Worm (Caenorhabditis elegans) whole organism, early embryonic: ENCODE measurements around the gene famh-161.

Experiments used
- B0310.2 ChIP-seq: sonication (generic microtip); optimal IDR thresholded peaks from 2 replicates; lab custom pipeline; 2016; ENCODE audit warnings: mild to moderate bottlenecking, missing genetic modification characterization, missing compliant biosample characterization
- F13C5.2 ChIP-seq: sonication (generic microtip); optimal IDR thresholded peaks from 2 replicates; lab custom pipeline; 2017; ENCODE audit warnings: mild to moderate bottlenecking, missing genetic modification characterization, inconsistent platforms, missing compliant biosample characterization
- aly-1 ChIP-seq: sonication (generic microtip); optimal IDR thresholded peaks from 2 replicates; lab custom pipeline; 2016; ENCODE audit warnings: missing genetic modification characterization, missing compliant biosample characterization
- ama-1 ChIP-seq: fragments of 150-350 bp; optimal IDR thresholded peaks from 2 replicates; lab custom pipeline; 2014
- ceh-13 ChIP-seq: fragments of 200-800 bp; sonication (Bioruptor generic); optimal IDR thresholded peaks from 2 replicates; lab custom pipeline; 2018; ENCODE audit warnings: mild to moderate bottlenecking, missing genetic modification characterization, missing compliant biosample characterization
- ceh-36 ChIP-seq: sonication (generic microtip); optimal IDR thresholded peaks from 2 replicates; lab custom pipeline; 2016; ENCODE audit warnings: missing genetic modification characterization, inconsistent platforms, missing compliant biosample characterization
- ets-7 ChIP-seq: sonication (generic microtip); optimal IDR thresholded peaks from 2 replicates; lab custom pipeline; 2016; ENCODE audit warnings: missing genotype, missing genetic modification characterization, missing compliant biosample characterization
- flt-1 ChIP-seq: fragments of 200-800 bp; sonication (Bioruptor generic); IDR thresholded peaks from 2 replicates; pipeline ENCODE4 v1.3.6; 2022; ENCODE audit warnings: missing genetic modification characterization, missing compliant biosample characterization
- hmbx-1 ChIP-seq: sonication (generic microtip); optimal IDR thresholded peaks from 2 replicates; lab custom pipeline; 2016; ENCODE audit warnings: mild to moderate bottlenecking, missing genetic modification characterization, missing compliant biosample characterization
- hmg-4 ChIP-seq: fragments of 200-800 bp; sonication (Bioruptor generic); optimal IDR thresholded peaks from 2 replicates; lab custom pipeline; 2018; ENCODE audit warnings: mild to moderate bottlenecking, missing genetic modification characterization, missing compliant biosample characterization
- hnd-1 ChIP-seq: sonication (generic microtip); optimal IDR thresholded peaks from 2 replicates; lab custom pipeline; 2016; ENCODE audit warnings: missing genetic modification characterization, missing compliant biosample characterization
- pes-1 ChIP-seq: fragments of 200-800 bp; sonication (Bioruptor generic); IDR thresholded peaks from 2 replicates; pipeline ENCODE4 v1.3.6; 2022; ENCODE audit warnings: missing genetic modification reagents, missing genetic modification characterization, missing compliant biosample characterization
- scrt-1 ChIP-seq: fragments of 200-800 bp; sonication (Bioruptor generic); IDR thresholded peaks from 2 replicates; pipeline ENCODE4 v1.3.6; 2022; ENCODE audit warnings: missing genetic modification characterization, missing compliant biosample characterization
- sea-1 ChIP-seq: fragments of 200-800 bp; sonication (Bioruptor generic); conservative IDR thresholded peaks from 2 replicates; pipeline ENCODE4 v1.3.6; 2022; ENCODE audit warnings: missing genetic modification characterization, missing compliant biosample characterization
- tbx-11 ChIP-seq: fragments of 200-800 bp; sonication (Bioruptor generic); IDR thresholded peaks from 2 replicates; pipeline ENCODE4 v1.3.6; 2022; ENCODE audit warnings: missing genetic modification characterization, missing compliant biosample characterization
- tbx-37 ChIP-seq: fragments of 200-800 bp; sonication (Bioruptor generic); conservative IDR thresholded peaks from 2 replicates; pipeline ENCODE4 v1.3.6; 2022; ENCODE audit warnings: missing genetic modification reagents, missing genetic modification characterization, missing compliant biosample characterization
- tra-4 ChIP-seq: sonication (generic microtip); optimal IDR thresholded peaks from 2 replicates; lab custom pipeline; 2017; ENCODE audit warnings: missing genetic modification characterization, missing compliant biosample characterization

famh-161 gene

DNA sequence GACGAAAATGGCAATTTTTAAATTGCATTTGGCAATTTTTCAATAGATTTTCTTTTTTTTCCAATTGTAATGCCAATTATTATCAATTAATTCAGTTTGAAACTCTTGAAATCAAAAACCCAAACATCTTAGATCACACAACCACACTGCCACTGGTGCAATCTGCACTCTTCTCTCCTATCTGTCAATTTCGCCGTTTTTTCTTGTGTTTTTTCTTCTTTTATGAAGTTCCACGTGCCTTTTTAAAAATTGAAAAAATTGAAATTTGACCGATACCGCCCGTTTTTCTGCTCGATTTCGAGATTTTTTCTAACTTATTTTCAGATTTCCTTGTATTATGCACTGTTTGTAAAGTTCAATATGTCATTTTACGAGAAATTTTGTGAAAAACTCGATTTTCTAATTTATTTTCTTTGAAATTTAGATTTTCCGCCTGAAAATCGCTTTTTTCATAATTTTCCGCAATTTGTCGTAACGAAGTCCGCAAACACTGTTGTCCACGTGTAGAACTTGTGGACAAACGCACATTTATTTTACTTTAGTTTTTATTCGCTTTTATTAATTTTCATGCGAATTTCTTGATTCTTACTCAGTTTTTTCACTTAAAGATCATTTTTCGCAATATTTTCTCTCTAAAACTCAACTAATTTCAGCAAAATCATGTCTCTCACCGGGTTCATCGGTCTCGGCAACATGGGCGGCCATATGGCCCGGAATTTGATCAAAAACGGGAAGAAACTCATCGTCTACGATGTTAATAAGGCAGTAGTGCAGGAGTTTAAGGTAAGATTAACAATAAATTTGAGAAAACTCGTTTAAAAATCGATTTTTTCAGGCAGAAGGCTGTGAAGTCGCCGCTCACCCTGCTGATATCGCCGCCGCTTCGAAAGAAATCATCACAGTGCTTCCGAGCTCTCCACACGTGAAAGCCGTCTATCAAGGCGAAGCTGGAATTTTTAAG is 40.4 kb downstream of the famh-161 start, which contains the start of gene B0250.5:
Gene B0250.5 (plus strand): TSS at position 654 of the 961 bp plus-strand sequence.
- TF ChIP-seq tbx-11 (GFP tag; lab: Robert Waterston, UW) = no peak
- peak; percentile 41 for TF ChIP-seq F13C5.2 (tag; lab: Kevin White, UChicago)

DNA sequence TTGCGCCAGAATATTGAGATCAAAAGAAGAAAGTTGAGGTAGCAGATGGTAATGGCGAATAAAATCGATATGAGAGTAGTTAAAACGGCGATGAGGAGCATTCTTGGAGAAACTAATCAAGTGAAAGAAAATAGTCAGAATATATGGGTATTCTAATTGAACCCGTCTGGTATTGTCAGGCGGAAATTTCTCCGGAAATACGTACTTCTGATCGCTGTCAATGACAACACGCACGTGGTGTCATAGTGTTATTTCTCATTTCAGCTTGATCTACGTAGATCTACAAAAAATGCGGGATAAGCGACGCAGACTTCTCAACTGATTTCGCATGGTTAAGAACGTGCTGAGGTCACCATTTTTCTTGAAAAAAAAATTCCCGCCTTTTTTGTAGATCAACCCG is 41.6 kb downstream of the famh-161 start, which contains the start of gene srbc-79:
Gene srbc-79 (minus strand): TSS at position 101 of the 400 bp plus-strand sequence.
- no peak for TF ChIP-seq tbx-37 (GFP tag; lab: Robert Waterston, UW)
- no peak for TF ChIP-seq pes-1 (GFP tag; lab: Robert Waterston, UW)
- no peak for TF ChIP-seq B0310.2 (tag; lab: Kevin White, UChicago)
- TF ChIP-seq tra-4 (tag; lab: Kevin White, UChicago) = no peak
- TF ChIP-seq ceh-36 (tag; lab: Kevin White, UChicago) = no peak
- TF ChIP-seq sea-1 (GFP tag; lab: Robert Waterston, UW) = no peak
- no peak for TF ChIP-seq scrt-1 (GFP tag; lab: Robert Waterston, UW)
- no peak for TF ChIP-seq hmg-4
- no peak for TF ChIP-seq flt-1
- TF ChIP-seq ama-1 (lab: Kevin White, UChicago) = no peak
- TF ChIP-seq aly-1 (tag; lab: Kevin White, UChicago) = no peak
- TF ChIP-seq hmbx-1 (tag; lab: Kevin White, UChicago) = no peak
- no peak for TF ChIP-seq ceh-13 (GFP tag; lab: Kevin White, UChicago)
- no peak for TF ChIP-seq ets-7
- TF ChIP-seq hnd-1 (tag; lab: Kevin White, UChicago) = no peak
- TF ChIP-seq F13C5.2 (tag; lab: Kevin White, UChicago) = no peak
- TF ChIP-seq tbx-11 (GFP tag; lab: Robert Waterston, UW) = no peak

DNA sequence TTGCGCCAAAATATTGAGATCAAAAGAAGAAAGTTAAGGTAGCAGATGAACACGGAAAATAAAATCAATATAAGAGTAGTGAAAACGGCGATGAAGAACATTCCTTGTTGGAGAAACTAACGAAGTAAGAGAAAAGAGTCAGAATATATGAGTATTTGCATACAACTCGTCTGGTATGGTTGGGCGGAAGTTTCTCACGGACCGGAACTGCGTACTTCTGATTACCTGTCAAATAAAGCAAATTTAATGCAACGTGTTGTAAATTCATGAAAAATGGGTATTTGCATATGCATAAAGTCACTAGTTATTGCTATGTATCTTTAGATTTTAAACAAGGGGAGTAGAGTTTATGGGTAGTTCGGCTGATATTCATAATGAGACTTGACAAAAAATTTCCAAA is 44.9 kb downstream of the famh-161 start, which contains the start of gene srbc-78:
Gene srbc-78 (minus strand): TSS at position 101 of the 400 bp plus-strand sequence.
- TF ChIP-seq ama-1 (lab: Kevin White, UChicago) (no peak), B0310.2 (tag; lab: Kevin White, UChicago) (no peak), aly-1 (tag; lab: Kevin White, UChicago) (no peak)

DNA sequence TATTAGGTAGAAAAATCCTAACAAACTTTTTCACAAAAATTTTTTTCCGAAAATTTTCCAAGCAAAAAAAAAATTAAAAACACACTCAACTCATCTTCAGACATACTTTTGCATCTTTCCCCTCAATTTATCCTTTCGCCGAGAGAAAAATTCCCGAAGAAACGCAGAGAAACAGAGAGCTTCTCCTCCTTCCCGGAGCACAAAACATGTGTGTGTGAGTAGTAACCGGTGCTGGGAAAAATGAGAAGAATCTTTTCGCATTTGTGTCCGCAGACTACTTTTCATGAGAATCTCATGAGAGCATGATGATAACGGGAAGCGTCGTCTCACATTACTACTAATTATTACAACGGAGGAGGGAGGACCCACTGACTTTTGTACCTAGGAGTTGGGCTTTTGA is 47.4 kb downstream of the famh-161 start:
- TF ChIP-seq sea-1 (GFP tag; lab: Robert Waterston, UW) (no peak), tra-4 (tag; lab: Kevin White, UChicago) (no peak), hnd-1 (tag; lab: Kevin White, UChicago) (no peak), ceh-36 (tag; lab: Kevin White, UChicago) (no peak), ets-7 (no peak), hmbx-1 (tag; lab: Kevin White, UChicago) (no peak), pes-1 (GFP tag; lab: Robert Waterston, UW) (no peak), F13C5.2 (tag; lab: Kevin White, UChicago) (no peak), scrt-1 (GFP tag; lab: Robert Waterston, UW) (no peak), tbx-37 (GFP tag; lab: Robert Waterston, UW) (no peak), hmg-4 (no peak), ama-1 (lab: Kevin White, UChicago) (no peak), ceh-13 (GFP tag; lab: Kevin White, UChicago) (no peak), B0310.2 (tag; lab: Kevin White, UChicago) (no peak), aly-1 (tag; lab: Kevin White, UChicago) (no peak), flt-1 (no peak)

DNA sequence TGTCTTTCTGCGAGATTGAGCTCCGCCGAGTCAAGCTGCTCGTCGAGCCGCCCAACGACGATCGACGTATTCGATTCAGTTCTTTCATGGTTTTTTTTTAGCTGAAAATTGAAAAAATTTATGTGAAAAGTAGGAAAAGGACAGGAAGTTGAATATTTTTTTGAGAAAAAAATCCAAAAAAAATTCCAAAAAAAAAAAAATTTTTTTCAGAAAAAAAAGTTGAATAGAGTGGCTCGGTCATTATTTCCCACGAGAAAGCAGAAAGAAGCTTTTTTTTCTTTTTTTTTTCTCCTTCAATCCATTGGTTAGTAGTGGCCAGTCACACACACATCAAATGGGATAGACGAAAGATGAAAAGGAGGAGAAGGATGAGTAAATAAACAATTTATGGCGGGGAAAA is 48.7 kb downstream of the famh-161 start, which contains the start of gene dhcr-7:
Gene dhcr-7 (minus strand): TSS at position 101 of the 400 bp plus-strand sequence.
- TF ChIP-seq hmg-4 = no peak
- no peak for TF ChIP-seq tbx-11 (GFP tag; lab: Robert Waterston, UW)
- TF ChIP-seq F13C5.2 (tag; lab: Kevin White, UChicago) = no peak
- no peak for TF ChIP-seq pes-1 (GFP tag; lab: Robert Waterston, UW)
- no peak for TF ChIP-seq tra-4 (tag; lab: Kevin White, UChicago)
- TF ChIP-seq ets-7 = no peak
- no peak for TF ChIP-seq hmbx-1 (tag; lab: Kevin White, UChicago)
- no peak for TF ChIP-seq aly-1 (tag; lab: Kevin White, UChicago)
- no peak for TF ChIP-seq B0310.2 (tag; lab: Kevin White, UChicago)
- TF ChIP-seq sea-1 (GFP tag; lab: Robert Waterston, UW) = no peak
- TF ChIP-seq ceh-13 (GFP tag; lab: Kevin White, UChicago) = no peak
- TF ChIP-seq hnd-1 (tag; lab: Kevin White, UChicago) = no peak
- no peak for TF ChIP-seq ama-1 (lab: Kevin White, UChicago)
- TF ChIP-seq scrt-1 (GFP tag; lab: Robert Waterston, UW) = no peak
- TF ChIP-seq flt-1 = no peak
- TF ChIP-seq tbx-37 (GFP tag; lab: Robert Waterston, UW) = no peak
- TF ChIP-seq ceh-36 (tag; lab: Kevin White, UChicago) = no peak

DNA sequence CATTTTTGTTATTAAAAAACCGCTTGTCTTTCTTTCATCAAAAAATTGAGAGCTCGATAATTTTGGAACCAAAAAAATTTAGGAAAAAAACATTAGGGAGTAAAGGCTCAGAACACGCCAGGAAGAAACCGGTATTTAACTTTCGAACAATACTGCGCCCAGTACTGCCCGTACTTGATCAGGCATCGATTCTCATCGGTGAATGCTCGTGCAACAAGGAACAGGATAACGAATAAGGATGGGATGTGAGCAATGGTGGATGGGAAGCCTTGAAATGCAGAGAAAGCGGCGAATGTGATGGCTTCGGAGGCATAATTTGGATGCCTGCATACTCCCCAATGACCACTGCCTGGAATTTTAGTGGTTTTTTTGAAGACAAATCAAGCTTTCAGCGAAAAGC is 53.2 kb downstream of the famh-161 start:
- no peak for TF ChIP-seq F13C5.2 (tag; lab: Kevin White, UChicago)
- TF ChIP-seq aly-1 (tag; lab: Kevin White, UChicago) = no peak
- no peak for TF ChIP-seq ama-1 (lab: Kevin White, UChicago)
- TF ChIP-seq hnd-1 (tag; lab: Kevin White, UChicago) = no peak
- TF ChIP-seq hmg-4 = no peak
- TF ChIP-seq tra-4 (tag; lab: Kevin White, UChicago) = no peak
- no peak for TF ChIP-seq flt-1
- no peak for TF ChIP-seq sea-1 (GFP tag; lab: Robert Waterston, UW)
- TF ChIP-seq tbx-11 (GFP tag; lab: Robert Waterston, UW) = no peak
- TF ChIP-seq ceh-36 (tag; lab: Kevin White, UChicago) = no peak
- TF ChIP-seq tbx-37 (GFP tag; lab: Robert Waterston, UW) = no peak
- TF ChIP-seq pes-1 (GFP tag; lab: Robert Waterston, UW) = no peak
- no peak for TF ChIP-seq ceh-13 (GFP tag; lab: Kevin White, UChicago)
- TF ChIP-seq ets-7 = no peak
- no peak for TF ChIP-seq scrt-1 (GFP tag; lab: Robert Waterston, UW)
